Fruit fly (Drosophila melanogaster): Measurements from ENCODE around the gene CG6933.

dm6 chr3L:20221412-20221864 is 1.2 kb upstream of the CG6933 start, which contains the start of gene CG17145:
- TF ChIP-seq Snoo (tag; optimal IDR thresholded peaks at IDR 0.05) (no peak), CG32121 (GFP tag; IDR thresholded peaks at IDR 0.05) (no peak), Pif1B (GFP tag; optimal IDR thresholded peaks at IDR 0.05) (no peak), D1 (tag; optimal IDR thresholded peaks at IDR 0.05) (no peak), gl (tag; optimal IDR thresholded peaks at IDR 0.05) (no peak), CG15710 (tag; optimal IDR thresholded peaks at IDR 0.05) (no peak), CG10348 (GFP tag; IDR thresholded peaks at IDR 0.05) (no peak), CG17806 (tag; optimal IDR thresholded peaks at IDR 0.05) (no peak), EcR (GFP tag; optimal IDR thresholded peaks at IDR 0.05) (no peak), CG12605 (GFP tag; IDR thresholded peaks at IDR 0.05) (no peak), CG9948 (tag; optimal IDR thresholded peaks at IDR 0.05) (no peak), CG8301 (tag; optimal IDR thresholded peaks at IDR 0.05) (no peak)

Data from whole organism, pupa.